Worm (Caenorhabditis elegans): ENCODE measurements around the gene B0001.3.

DNA sequence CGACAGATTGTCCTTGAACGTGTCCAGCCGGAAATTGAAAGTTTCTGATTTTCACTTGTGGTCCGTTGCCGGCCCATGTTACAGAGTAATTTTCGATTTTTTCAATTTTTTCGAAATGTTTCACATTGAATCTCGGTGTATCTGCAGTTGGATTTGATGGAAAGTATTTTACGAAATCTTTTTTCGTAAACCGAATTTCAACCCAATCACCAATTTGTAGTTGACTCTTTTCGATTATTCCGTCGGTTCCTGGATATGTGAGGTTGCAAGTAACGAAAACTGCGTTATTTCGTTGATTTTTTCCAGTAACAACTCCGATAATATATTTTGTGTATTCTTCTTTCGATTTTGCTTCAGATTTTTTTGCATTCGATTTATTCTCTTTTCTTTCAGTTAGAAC is 4.1 kb upstream of the B0001.3 start:
- TF ChIP-seq ztf-11 (tag; optimal IDR thresholded peaks at IDR 0.05) (no peak), nhr-237 (tag; optimal IDR thresholded peaks at IDR 0.05) (no peak), drap-1 (GFP tag; optimal IDR thresholded peaks at IDR 0.05) (no peak)

All from whole organism, mixed stage, embryonic.